Fruit fly (Drosophila melanogaster) whole organism, prepupa: Measurements from ENCODE around the gene CG6154.

ENCODE experiments used
- Blimp-1 ChIP-seq: fragments of 200-800 bp; sonication (Bioruptor generic); optimal IDR thresholded peaks from 3 replicates; lab custom pipeline; 2017; ENCODE audit warnings: missing biosample characterization, missing genetic modification characterization, mild to moderate bottlenecking, moderate library complexity, missing genetic modification reagents
- CG10631 ChIP-seq: fragments of 200-800 bp; sonication (Bioruptor generic); optimal IDR thresholded peaks from 2 replicates; lab custom pipeline; 2016; ENCODE audit warnings: missing biosample characterization, missing genetic modification characterization
- CG10669 ChIP-seq: fragments of 200-800 bp; sonication (Bioruptor generic); optimal IDR thresholded peaks from 3 replicates; lab custom pipeline; 2018; ENCODE audit warnings: missing biosample characterization, mild to moderate bottlenecking, missing genetic modification characterization, moderate library complexity
- CG11762 ChIP-seq: fragments of 200-800 bp; sonication (Bioruptor generic); optimal IDR thresholded peaks from 3 replicates; lab custom pipeline; 2016; ENCODE audit warnings: missing biosample characterization, missing genetic modification characterization; ENCODE audit not compliant: insufficient read depth
- CG11902 ChIP-seq: fragments of 200-800 bp; sonication (Bioruptor generic); optimal IDR thresholded peaks from 3 replicates; lab custom pipeline; 2016; ENCODE audit warnings: missing biosample characterization, missing genetic modification characterization
- CG1621 ChIP-seq: fragments of 200-800 bp; sonication (Bioruptor generic); optimal IDR thresholded peaks from 3 replicates; lab custom pipeline; 2018; ENCODE audit warnings: missing biosample characterization, mild to moderate bottlenecking, missing genetic modification characterization
- CG16779 ChIP-seq: fragments of 200-800 bp; sonication (Bioruptor generic); optimal IDR thresholded peaks from 3 replicates; lab custom pipeline; 2017; ENCODE audit warnings: missing biosample characterization, mild to moderate bottlenecking, missing genetic modification characterization
- CG32006 ChIP-seq: fragments of 200-800 bp; sonication (Bioruptor generic); optimal IDR thresholded peaks from 3 replicates; lab custom pipeline; 2017; ENCODE audit warnings: missing biosample characterization, mild to moderate bottlenecking, missing genetic modification characterization
- CG6163 ChIP-seq: fragments of 200-800 bp; sonication (Bioruptor generic); IDR thresholded peaks from 3 replicates; pipeline ENCODE4 v1.3.6; 2022; ENCODE audit warnings: missing biosample characterization, missing genetic modification characterization
- CG6276 ChIP-seq: fragments of 200-800 bp; sonication (Bioruptor generic); optimal IDR thresholded peaks from 2 replicates; lab custom pipeline; 2017; ENCODE audit warnings: missing biosample characterization, mild to moderate bottlenecking, missing genetic modification characterization
- CG6792 ChIP-seq: fragments of 200-800 bp; sonication (Bioruptor generic); optimal IDR thresholded peaks from 3 replicates; lab custom pipeline; 2016; ENCODE audit warnings: missing biosample characterization, missing genetic modification characterization
- CG6808 ChIP-seq: fragments of 200-800 bp; sonication (Bioruptor generic); optimal IDR thresholded peaks from 3 replicates; lab custom pipeline; 2017; ENCODE audit warnings: missing biosample characterization, missing genetic modification characterization, mild to moderate bottlenecking, moderate library complexity, missing genetic modification reagents
- CG6854 ChIP-seq: fragments of 200-800 bp; sonication (Bioruptor generic); optimal IDR thresholded peaks from 2 replicates; lab custom pipeline; 2017; ENCODE audit warnings: missing biosample characterization, mild to moderate bottlenecking, missing genetic modification characterization
- CG7368 ChIP-seq: fragments of 200-800 bp; sonication (Bioruptor generic); optimal IDR thresholded peaks from 3 replicates; lab custom pipeline; 2016; ENCODE audit warnings: missing biosample characterization, missing genetic modification characterization
- CG8119 ChIP-seq: fragments of 200-800 bp; sonication (Bioruptor generic); IDR thresholded peaks from 3 replicates; pipeline ENCODE4 v1.3.6; 2022; ENCODE audit warnings: missing biosample characterization, missing genetic modification characterization
- CG9139 ChIP-seq: fragments of 200-800 bp; sonication (Bioruptor generic); optimal IDR thresholded peaks from 3 replicates; lab custom pipeline; 2017; ENCODE audit warnings: missing biosample characterization, mild to moderate bottlenecking, missing genetic modification characterization
- Eip78C ChIP-seq: fragments of 200-800 bp; sonication (Bioruptor generic); peaks from one replicate; lab custom pipeline; 2016; ENCODE audit warnings: missing biosample characterization, missing genetic modification characterization
- Ets21C ChIP-seq: fragments of 200-800 bp; sonication (Bioruptor generic); optimal IDR thresholded peaks from 3 replicates; lab custom pipeline; 2016; ENCODE audit warnings: missing biosample characterization, missing genetic modification characterization
- Ets96B ChIP-seq: fragments of 200-800 bp; optimal IDR thresholded peaks from 2 replicates; lab custom pipeline; 2019; ENCODE audit warnings: missing biosample characterization, mild to moderate bottlenecking, missing genetic modification characterization, moderate library complexity
- Hr38 ChIP-seq: sonication (Bioruptor generic); optimal IDR thresholded peaks from 2 replicates; lab custom pipeline; 2016; ENCODE audit warnings: missing biosample characterization, missing genetic modification characterization
- Hr39 ChIP-seq: fragments of 200-800 bp; sonication (Bioruptor generic); optimal IDR thresholded peaks from 2 replicates; lab custom pipeline; 2016; ENCODE audit warnings: missing biosample characterization, missing genetic modification characterization
- Lpt ChIP-seq: fragments of 200-800 bp; sonication (Bioruptor generic); optimal IDR thresholded peaks from 3 replicates; lab custom pipeline; 2016; ENCODE audit warnings: missing biosample characterization, missing genetic modification characterization
- Met ChIP-seq: fragments of 200-800 bp; sonication (Bioruptor generic); optimal IDR thresholded peaks from 3 replicates; lab custom pipeline; 2016; ENCODE audit warnings: missing biosample characterization, missing genetic modification characterization
- Smox ChIP-seq: fragments of 200-800 bp; sonication (Bioruptor generic); optimal IDR thresholded peaks from 3 replicates; lab custom pipeline; 2016; ENCODE audit warnings: missing biosample characterization, missing genetic modification characterization
- Sox15 ChIP-seq: fragments of 200-800 bp; sonication (Bioruptor generic); optimal IDR thresholded peaks from 3 replicates; lab custom pipeline; 2016; ENCODE audit warnings: missing biosample characterization, missing genetic modification characterization
- achi ChIP-seq: fragments of 200-800 bp; sonication (Bioruptor generic); optimal IDR thresholded peaks from 3 replicates; lab custom pipeline; 2016; ENCODE audit warnings: missing biosample characterization, missing genetic modification characterization
- dac ChIP-seq: fragments of 200-800 bp; sonication (Bioruptor generic); optimal IDR thresholded peaks from 2 replicates; lab custom pipeline; 2017; ENCODE audit warnings: missing biosample characterization, mild to moderate bottlenecking, missing genetic modification characterization
- dsx ChIP-seq: fragments of 200-800 bp; optimal IDR thresholded peaks from 3 replicates; lab custom pipeline; 2019; ENCODE audit warnings: missing biosample characterization, mild to moderate bottlenecking, missing genetic modification characterization, moderate library complexity; ENCODE audit not compliant: poor library complexity, severe bottlenecking
- eg ChIP-seq: fragments of 200-800 bp; sonication (Bioruptor generic); IDR thresholded peaks from 3 replicates; pipeline ENCODE4 v1.3.6; 2022; ENCODE audit warnings: missing biosample characterization, missing genetic modification characterization
- esn ChIP-seq: fragments of 200-800 bp; sonication (Bioruptor generic); optimal IDR thresholded peaks from 2 replicates; lab custom pipeline; 2016; ENCODE audit warnings: missing biosample characterization, mild to moderate bottlenecking, missing genetic modification characterization, moderate library complexity
- fd59A ChIP-seq: fragments of 200-800 bp; sonication (Bioruptor generic); optimal IDR thresholded peaks from 2 replicates; lab custom pipeline; 2017; ENCODE audit warnings: missing biosample characterization, mild to moderate bottlenecking, missing genetic modification characterization, missing genetic modification reagents
- fkh ChIP-seq: fragments of 200-800 bp; sonication (Bioruptor generic); optimal IDR thresholded peaks from 3 replicates; lab custom pipeline; 2017; ENCODE audit warnings: missing biosample characterization, mild to moderate bottlenecking, missing genetic modification characterization, moderate library complexity
- lz ChIP-seq: fragments of 200-800 bp; sonication (Bioruptor generic); optimal IDR thresholded peaks from 3 replicates; lab custom pipeline; 2016; ENCODE audit warnings: missing biosample characterization, missing genetic modification characterization
- pdm3 ChIP-seq: fragments of 200-800 bp; sonication (Bioruptor generic); optimal IDR thresholded peaks from 3 replicates; lab custom pipeline; 2016; ENCODE audit warnings: missing biosample characterization, missing genetic modification characterization
- spab ChIP-seq: fragments of 200-800 bp; sonication (Bioruptor generic); optimal IDR thresholded peaks from 2 replicates; lab custom pipeline; 2017; ENCODE audit warnings: missing biosample characterization, mild to moderate bottlenecking, missing genetic modification characterization, missing genetic modification reagents
- ss ChIP-seq, 2 experiments: fragments of 200-800 bp; sonication (Bioruptor generic); optimal IDR thresholded peaks; 2 replicates in 1 of 2; 3 replicates in 1 of 2; lab custom pipeline; 2017 to 2018; ENCODE audit warnings: mild to moderate bottlenecking in 2 of 2, missing biosample characterization in 2 of 2, missing genetic modification characterization in 2 of 2, moderate library complexity in 1 of 2
- svp ChIP-seq: fragments of 200-800 bp; sonication (Bioruptor generic); peaks from one replicate; lab custom pipeline; 2016; ENCODE audit warnings: missing biosample characterization, missing genetic modification characterization
- topi ChIP-seq: fragments of 200-800 bp; sonication (Bioruptor generic); optimal IDR thresholded peaks from 3 replicates; lab custom pipeline; 2016; ENCODE audit warnings: missing biosample characterization, missing genetic modification characterization

The CG6154 gene

DNA sequence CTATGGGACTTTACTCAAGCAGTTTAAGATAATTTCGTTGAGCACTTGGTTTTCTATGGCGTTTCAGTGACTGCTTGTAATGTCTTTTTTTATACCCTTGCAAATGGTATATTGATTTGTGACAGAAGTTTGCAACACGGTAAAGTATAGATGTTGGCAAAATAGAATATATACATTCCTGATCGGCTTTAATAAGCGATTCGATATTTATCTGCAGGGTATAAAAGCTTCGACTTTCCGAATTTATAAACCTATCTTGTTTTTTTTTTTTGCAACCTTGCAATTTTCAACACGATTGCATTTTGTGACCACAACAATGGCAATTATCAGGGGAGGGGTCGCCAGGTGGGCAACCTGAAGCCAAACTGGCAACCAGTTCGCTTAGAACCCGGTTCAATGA lies 48.2 kb upstream of the CG6154 start (continued):
- peak; percentile 11 for TF ChIP-seq lz (GFP tag; lab: Kevin White, UChicago)
- TF ChIP-seq eg (GFP tag; lab: Robert Waterston, UW), result peak; percentile 54; the same call in 2 of the 3 replicates
- TF ChIP-seq fd59A, result no peak
- TF ChIP-seq Eip78C (GFP tag; lab: Kevin White, UChicago), result peak; percentile 72
- TF ChIP-seq Hr39 (GFP tag; lab: Kevin White, UChicago), result peak; percentile 16
- no peak for TF ChIP-seq Hr38
- no peak for TF ChIP-seq dac (GFP tag; lab: Kevin White, UChicago)
- no peak for TF ChIP-seq ss (GFP tag; optimal IDR thresholded peaks at IDR 0.05; lab: Kevin White, UChicago)
- TF ChIP-seq spab (GFP tag; lab: Kevin White, UChicago), result no peak
- no peak for TF ChIP-seq CG6276 (GFP tag; lab: Kevin White, UChicago)
- no peak for TF ChIP-seq Ets21C (GFP tag; lab: Kevin White, UChicago)
- TF ChIP-seq Sox15, result no peak
- TF ChIP-seq Ets96B (tag; lab: Kevin White, UChicago), result no peak
- TF ChIP-seq CG7368 (GFP tag; lab: Kevin White, UChicago), result no peak
- TF ChIP-seq, all 60 proteins: peak for 17

DNA sequence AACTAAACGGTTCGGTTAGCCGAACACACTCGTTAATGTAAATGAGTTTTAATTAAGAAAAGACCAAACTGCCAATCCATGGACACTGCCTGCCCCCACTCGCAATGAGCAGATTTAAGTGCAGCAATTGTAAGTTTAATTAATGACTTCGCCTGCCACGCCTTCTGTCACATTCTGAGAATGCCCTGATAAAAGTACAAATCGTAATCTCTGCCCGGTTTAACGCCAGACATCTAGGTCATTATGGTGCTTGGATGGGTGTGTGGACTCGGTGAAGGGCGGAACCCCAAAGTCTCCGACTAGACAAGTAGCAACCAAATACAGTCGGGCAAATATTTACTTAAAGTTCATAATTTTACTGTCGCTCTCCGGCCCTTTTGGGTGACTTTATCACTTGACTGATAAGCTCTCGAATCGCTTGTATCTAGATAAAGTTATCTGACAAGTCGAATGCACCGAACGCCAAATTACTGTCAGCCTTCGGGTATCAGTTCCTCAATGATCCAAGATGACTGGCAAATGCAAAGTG lies 40.3 kb upstream of the CG6154 start:
- TF ChIP-seq fkh (peak; percentile 77), svp (GFP tag; lab: Kevin White, UChicago) (peak; percentile 13), dsx (GFP tag; lab: Kevin White, UChicago) (no peak)

dm6 chr3R:26226506-26227277 lies 35.8 kb upstream of the CG6154 start:
- TF ChIP-seq CG9139 (GFP tag; lab: Kevin White, UChicago) (peak; percentile 14), pdm3 (no peak), CG8119 (GFP tag; lab: Robert Waterston, UW) (0 out of 3 replicates have a peak, but pooled peaks have one; percentile 28), CG32006 (GFP tag; lab: Kevin White, UChicago) (no peak), CG10669 (GFP tag; lab: Kevin White, UChicago) (peak; percentile 36), CG6854 (GFP tag; lab: Kevin White, UChicago) (peak; percentile 21), CG11902 (no peak), CG6808 (peak; percentile 22), CG16779 (peak; percentile 5), achi (GFP tag; lab: Kevin White, UChicago) (no peak), ss (GFP tag; optimal IDR thresholded peaks at IDR 0.05; lab: Kevin White, UChicago) (peak; percentile 31 to 51), Hr38 (no peak), CG1621 (tag; lab: Kevin White, UChicago) (peak; percentile 74), Eip78C (GFP tag; lab: Kevin White, UChicago) (peak; percentile 68), svp (GFP tag; lab: Kevin White, UChicago) (peak; percentile 38), CG6276 (GFP tag; lab: Kevin White, UChicago) (no peak)

DNA sequence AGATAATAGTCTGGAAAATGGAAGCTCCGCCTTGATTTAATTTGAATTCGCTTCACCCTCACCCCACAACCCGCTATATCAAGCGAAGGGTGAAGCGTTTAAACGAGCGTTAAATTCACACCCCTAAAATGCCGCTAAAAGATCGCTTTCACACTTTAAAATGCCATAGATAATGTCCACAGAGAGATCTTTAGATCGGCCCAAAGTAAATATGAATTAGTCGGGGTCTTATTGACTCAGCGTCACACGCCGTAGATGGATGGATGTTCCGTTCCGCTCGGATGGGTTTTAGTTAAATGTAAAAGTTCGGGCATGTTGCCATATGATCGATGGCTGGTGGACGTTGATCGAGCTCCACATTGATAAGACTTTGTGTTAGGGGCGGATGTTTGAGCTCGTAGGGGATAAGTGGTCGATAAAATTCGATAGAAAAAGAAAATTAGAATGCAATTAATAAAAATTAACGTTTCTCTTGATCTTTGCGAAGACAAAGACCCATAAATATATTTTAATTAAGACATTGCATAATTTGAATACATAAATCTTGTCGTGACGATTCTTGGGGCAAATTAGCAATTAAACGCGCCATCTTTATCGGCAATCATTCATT lies 34.3 kb upstream of the CG6154 start:
- TF ChIP-seq fkh, result peak; percentile 95
- peak; percentile 38 for TF ChIP-seq svp (GFP tag; lab: Kevin White, UChicago)
- TF ChIP-seq Smox, result no peak
- TF ChIP-seq dac (GFP tag; lab: Kevin White, UChicago), result no peak
- no peak for TF ChIP-seq Lpt (GFP tag; lab: Kevin White, UChicago)

dm6 chr3R:26230016-26230415 lies 32.4 kb upstream of the CG6154 start, which contains the start of gene CG12290:
CG12290 (plus strand) TSS chr3R:26230248.
- TF ChIP-seq lz (GFP tag; lab: Kevin White, UChicago) (peak; percentile 17), Blimp-1 (GFP tag; lab: Kevin White, UChicago) (no peak), CG32006 (GFP tag; lab: Kevin White, UChicago) (peak; percentile 35), CG1621 (tag; lab: Kevin White, UChicago) (peak; percentile 38), Hr38 (no peak), Met (peak; percentile 21), dsx (GFP tag; lab: Kevin White, UChicago) (peak; percentile 46), esn (GFP tag; lab: Kevin White, UChicago) (peak; percentile 45), svp (GFP tag; lab: Kevin White, UChicago) (peak; percentile 82), CG6163 (GFP tag; lab: Robert Waterston, UW) (peak; percentile 72), Hr39 (GFP tag; lab: Kevin White, UChicago) (peak; percentile 37), Lpt (GFP tag; lab: Kevin White, UChicago) (peak; percentile 36), Ets96B (tag; lab: Kevin White, UChicago) (peak; percentile 8), CG6792 (GFP tag; lab: Kevin White, UChicago) (no peak), CG16779 (no peak), CG6276 (GFP tag; lab: Kevin White, UChicago) (peak; percentile 19), CG11762 (GFP tag; lab: Kevin White, UChicago) (no peak), topi (GFP tag; lab: Kevin White, UChicago) (peak; percentile 26), CG10631 (GFP tag; lab: Kevin White, UChicago) (no peak), ss (GFP tag; optimal IDR thresholded peaks at IDR 0.05; lab: Kevin White, UChicago) (peak in 1 of 2 experiments; percentile 34), Eip78C (GFP tag; lab: Kevin White, UChicago) (peak; percentile 76), CG6808 (peak; percentile 13)
